Fruit fly (Drosophila melanogaster) whole organism, embryonic: ENCODE data around the gene Polr2D.

Experiments
- CG10366 ChIP-seq: fragments of 200-800 bp; sonication (Bioruptor generic); IDR thresholded peaks from 2 replicates; pipeline ENCODE4 v1.3.6; 2022; ENCODE audit warnings: missing biosample characterization, missing genetic modification characterization
- CG12236 ChIP-seq: fragments of 200-800 bp; sonication (Bioruptor generic); optimal IDR thresholded peaks from 2 replicates; lab custom pipeline; 2016; ENCODE audit warnings: missing biosample characterization, missing genetic modification characterization
- CG13624 ChIP-seq: fragments of 200-800 bp; sonication (Bioruptor generic); optimal IDR thresholded peaks from 2 replicates; lab custom pipeline; 2016; ENCODE audit warnings: missing biosample characterization, missing genetic modification characterization
- CG1602 ChIP-seq: fragments of 200-800 bp; sonication (Bioruptor generic); optimal IDR thresholded peaks from 3 replicates; lab custom pipeline; 2016; ENCODE audit warnings: missing biosample characterization, missing genetic modification characterization
- CG16863 ChIP-seq: fragments of 200-800 bp; sonication (Bioruptor generic); optimal IDR thresholded peaks from 3 replicates; lab custom pipeline; 2016; ENCODE audit warnings: missing biosample characterization, missing genetic modification characterization
- CG2712 ChIP-seq: fragments of 200-800 bp; optimal IDR thresholded peaks from 3 replicates; lab custom pipeline; 2019; ENCODE audit warnings: missing biosample characterization, mild to moderate bottlenecking, missing genetic modification characterization, moderate library complexity
- CG3065 ChIP-seq: fragments of 200-800 bp; sonication (Bioruptor generic); optimal IDR thresholded peaks from 2 replicates; lab custom pipeline; 2016; ENCODE audit warnings: missing biosample characterization, missing genetic modification characterization
- CG31365 ChIP-seq: fragments of 200-800 bp; sonication (Bioruptor generic); optimal IDR thresholded peaks from 2 replicates; lab custom pipeline; 2018; ENCODE audit warnings: missing biosample characterization, mild to moderate bottlenecking, missing genetic modification characterization
- CG3163 ChIP-seq: fragments of 200-800 bp; sonication (Bioruptor generic); optimal IDR thresholded peaks from 3 replicates; lab custom pipeline; 2016; ENCODE audit warnings: missing biosample characterization, missing genetic modification characterization
- CG32532 ChIP-seq: fragments of 200-800 bp; sonication (Bioruptor generic); IDR thresholded peaks from 2 replicates; pipeline ENCODE4 v1.3.6; 2022; ENCODE audit warnings: missing biosample characterization, missing genetic modification characterization
- CG34422 ChIP-seq: fragments of 200-800 bp; sonication (Bioruptor generic); IDR thresholded peaks from 3 replicates; pipeline ENCODE4 v1.3.6; 2022; ENCODE audit warnings: missing biosample characterization, missing genetic modification characterization
- CG4424 ChIP-seq: fragments of 200-800 bp; sonication (Bioruptor generic); optimal IDR thresholded peaks from 3 replicates; lab custom pipeline; 2016; ENCODE audit warnings: missing biosample characterization, missing genetic modification characterization
- CG6813 ChIP-seq: fragments of 200-800 bp; sonication (Bioruptor generic); optimal IDR thresholded peaks from 2 replicates; lab custom pipeline; 2017; ENCODE audit warnings: missing biosample characterization, missing genetic modification characterization, mild to moderate bottlenecking, moderate library complexity, missing genetic modification reagents
- CG9437 ChIP-seq: fragments of 200-800 bp; sonication (Bioruptor generic); optimal IDR thresholded peaks from 2 replicates; lab custom pipeline; 2018; ENCODE audit warnings: missing biosample characterization, mild to moderate bottlenecking, missing genetic modification characterization
- CG9817 ChIP-seq: fragments of 200-800 bp; sonication (Bioruptor generic); optimal IDR thresholded peaks from 2 replicates; lab custom pipeline; 2018; ENCODE audit warnings: missing biosample characterization, mild to moderate bottlenecking, missing genetic modification characterization, moderate library complexity
- CHES-1-like ChIP-seq: fragments of 200-800 bp; sonication (Bioruptor generic); optimal IDR thresholded peaks from 2 replicates; lab custom pipeline; 2016; ENCODE audit warnings: missing biosample characterization, missing genetic modification characterization
- Dip3 ChIP-seq: fragments of 200-800 bp; sonication (Bioruptor generic); optimal IDR thresholded peaks from 3 replicates; lab custom pipeline; 2016; ENCODE audit warnings: missing biosample characterization, missing genetic modification characterization
- Ets97D ChIP-seq: fragments of 200-800 bp; sonication (Bioruptor generic); optimal IDR thresholded peaks from 3 replicates; lab custom pipeline; 2016; ENCODE audit warnings: missing biosample characterization, missing genetic modification characterization
- HLHmδ ChIP-seq: fragments of 200-800 bp; sonication (Bioruptor generic); optimal IDR thresholded peaks from 2 replicates; lab custom pipeline; 2018; ENCODE audit warnings: missing biosample characterization, mild to moderate bottlenecking, missing genetic modification characterization, moderate library complexity
- Hr51 ChIP-seq, 2 experiments: fragments of 200-800 bp; sonication (Bioruptor generic); optimal IDR thresholded peaks; 2 replicates in 1 of 2; 3 replicates in 1 of 2; lab custom pipeline; 2016 to 2018; ENCODE audit warnings: missing biosample characterization in 2 of 2, missing genetic modification characterization in 2 of 2, mild to moderate bottlenecking in 1 of 2, moderate library complexity in 1 of 2
- Jarid2 ChIP-seq: fragments of 200-800 bp; sonication (Bioruptor generic); optimal IDR thresholded peaks from 3 replicates; lab custom pipeline; 2017; ENCODE audit warnings: mild to moderate bottlenecking, missing biosample characterization, missing genetic modification reagents, missing genetic modification characterization
- Lhr ChIP-seq: fragments of 200-800 bp; sonication (Bioruptor generic); optimal IDR thresholded peaks from 3 replicates; lab custom pipeline; 2017; ENCODE audit warnings: mild to moderate bottlenecking, missing biosample characterization, missing genetic modification reagents, missing genetic modification characterization
- NC2β ChIP-seq: fragments of 200-800 bp; sonication (Bioruptor generic); optimal IDR thresholded peaks from 2 replicates; lab custom pipeline; 2016; ENCODE audit warnings: missing biosample characterization, missing genetic modification characterization
- Nf-YA ChIP-seq: fragments of 200-800 bp; sonication (Bioruptor generic); IDR thresholded peaks from 2 replicates; pipeline ENCODE4 v1.3.6; 2022; ENCODE audit warnings: missing biosample characterization, missing genetic modification characterization
- Oaz ChIP-seq: fragments of 200-800 bp; sonication (Bioruptor generic); IDR thresholded peaks from 2 replicates; pipeline ENCODE4 v1.3.6; 2022; ENCODE audit warnings: missing biosample characterization, missing genetic modification characterization
- PHDP ChIP-seq: fragments of 200-800 bp; sonication (Bioruptor generic); optimal IDR thresholded peaks from 3 replicates; lab custom pipeline; 2018; ENCODE audit warnings: missing biosample characterization, mild to moderate bottlenecking, missing genetic modification characterization, moderate library complexity
- Sry-δ ChIP-seq: fragments of 200-800 bp; sonication (Bioruptor generic); optimal IDR thresholded peaks from 2 replicates; lab custom pipeline; 2016; ENCODE audit warnings: missing biosample characterization, missing genetic modification characterization
- Trl ChIP-seq, 3 experiments: fragments of >200 bp in 2 of 3; fragments of 200-800 bp in 1 of 3; sonication (Bioruptor generic) in 1 of 3; optimal IDR thresholded peaks; 2 replicates in 1 of 3; 3 replicates in 2 of 3; lab custom pipeline; 2016 to 2017; ENCODE audit warnings: missing biosample characterization in 1 of 3, missing genetic modification characterization in 1 of 3
- abd-A ChIP-seq: fragments of 200-800 bp; sonication (Bioruptor generic); optimal IDR thresholded peaks from 3 replicates; lab custom pipeline; 2019; ENCODE audit warnings: missing biosample characterization, mild to moderate bottlenecking, missing genetic modification characterization, moderate library complexity
- ci ChIP-seq: fragments of 200-800 bp; sonication (Bioruptor generic); IDR thresholded peaks from 3 replicates; pipeline ENCODE4 v1.3.6; 2022; ENCODE audit warnings: missing biosample characterization, missing genetic modification characterization
- corto ChIP-seq: fragments of 200-800 bp; sonication (Bioruptor generic); optimal IDR thresholded peaks from 2 replicates; lab custom pipeline; 2016; ENCODE audit warnings: missing biosample characterization, mild to moderate bottlenecking, missing genetic modification characterization, moderate library complexity
- ems ChIP-seq: fragments of 200-800 bp; sonication (Bioruptor generic); optimal IDR thresholded peaks from 3 replicates; lab custom pipeline; 2016; ENCODE audit warnings: missing biosample characterization, missing genetic modification characterization
- gsb-n ChIP-seq: fragments of 200-800 bp; sonication (Bioruptor generic); optimal IDR thresholded peaks from 3 replicates; lab custom pipeline; 2018; ENCODE audit warnings: missing biosample characterization, mild to moderate bottlenecking, missing genetic modification characterization
- hbn ChIP-seq: fragments of 200-800 bp; sonication (Bioruptor generic); IDR thresholded peaks from 2 replicates; pipeline ENCODE4 v1.3.6; 2022; ENCODE audit warnings: missing biosample characterization, missing genetic modification characterization; ENCODE audit not compliant: partially characterized antibody
- jumu ChIP-seq: fragments of 200-800 bp; sonication (Bioruptor generic); optimal IDR thresholded peaks from 3 replicates; lab custom pipeline; 2016; ENCODE audit warnings: missing biosample characterization, missing genetic modification characterization
- kah ChIP-seq: fragments of 200-800 bp; sonication (Bioruptor generic); optimal IDR thresholded peaks from 2 replicates; lab custom pipeline; 2018; ENCODE audit warnings: missing biosample characterization, mild to moderate bottlenecking, missing genetic modification characterization
- nerfin-1 ChIP-seq: fragments of 200-800 bp; sonication (Bioruptor generic); optimal IDR thresholded peaks from 3 replicates; lab custom pipeline; 2019; ENCODE audit warnings: missing biosample characterization, mild to moderate bottlenecking, missing genetic modification characterization, moderate library complexity
- nom ChIP-seq: fragments of 200-800 bp; sonication (Bioruptor generic); optimal IDR thresholded peaks from 2 replicates; lab custom pipeline; 2017; ENCODE audit warnings: missing biosample characterization, missing genetic modification characterization, mild to moderate bottlenecking, moderate library complexity, missing genetic modification reagents
- oc ChIP-seq: fragments of 200-800 bp; sonication (Bioruptor generic); optimal IDR thresholded peaks from 2 replicates; lab custom pipeline; 2018; ENCODE audit warnings: missing biosample characterization, mild to moderate bottlenecking, missing genetic modification characterization, moderate library complexity
- pho ChIP-seq: fragments of 200-800 bp; sonication (Bioruptor generic); optimal IDR thresholded peaks from 2 replicates; lab custom pipeline; 2016; ENCODE audit warnings: missing biosample characterization, missing genetic modification characterization
- pros ChIP-seq: fragments of 200-800 bp; sonication (Bioruptor generic); optimal IDR thresholded peaks from 3 replicates; lab custom pipeline; 2019; ENCODE audit warnings: missing biosample characterization, mild to moderate bottlenecking, missing genetic modification characterization, moderate library complexity
- row ChIP-seq: fragments of 200-800 bp; sonication (Bioruptor generic); IDR thresholded peaks from 3 replicates; pipeline ENCODE4 v1.3.6; 2022; ENCODE audit warnings: missing biosample characterization, missing genetic modification characterization
- sens ChIP-seq: fragments of 200-800 bp; sonication (Bioruptor generic); peaks from one replicate; lab custom pipeline; 2016; ENCODE audit warnings: missing biosample characterization, missing genetic modification characterization
- slbo ChIP-seq: fragments of 200-800 bp; sonication (Bioruptor generic); IDR thresholded peaks from 2 replicates; pipeline ENCODE4 v1.3.6; 2022; ENCODE audit warnings: missing biosample characterization, missing genetic modification characterization
- sr ChIP-seq: fragments of 200-800 bp; sonication (Bioruptor generic); IDR thresholded peaks from 3 replicates; pipeline ENCODE4 v1.3.6; 2022; ENCODE audit warnings: missing biosample characterization, missing genetic modification characterization
- ssp ChIP-seq: fragments of 200-800 bp; sonication (Bioruptor generic); IDR thresholded peaks from 2 replicates; pipeline ENCODE4 v1.3.6; 2022; ENCODE audit warnings: missing biosample characterization, missing genetic modification characterization

The Polr2D gene

dm6 chr3R:18275113-18275782 is 20.0 kb upstream of the Polr2D start (continued):
- peak in 1 of 2 experiments; percentile 0 for TF ChIP-seq Hr51 (GFP tag; optimal IDR thresholded peaks at IDR 0.05; lab: Kevin White, UChicago)
- TF ChIP-seq CG10366 (GFP tag; lab: Robert Waterston, UW), result 0 out of 2 replicates have a peak, but pooled peaks have one; percentile 11
- peak; percentile 3 for TF ChIP-seq CG2712 (tag; lab: Kevin White, UChicago)
- TF ChIP-seq slbo, result no peak
- peak; percentile 55 for TF ChIP-seq nom (GFP tag; lab: Kevin White, UChicago)
- TF ChIP-seq corto (GFP tag; lab: Kevin White, UChicago), result peak; percentile 1
- peak; percentile 94 to 98 for TF ChIP-seq Trl (optimal IDR thresholded peaks at IDR 0.05; lab: Kevin White, UChicago)
- TF ChIP-seq Trl (GFP tag; optimal IDR thresholded peaks at IDR 0.05; lab: Kevin White, UChicago), result no peak
- TF ChIP-seq abd-A (tag; lab: Kevin White, UChicago), result no peak
- TF ChIP-seq CG32532 (GFP tag; lab: Robert Waterston, UW), result peak; percentile 25; the same call in 1 of the 2 replicates
- TF ChIP-seq kah (GFP tag; lab: Kevin White, UChicago), result peak; percentile 34
- no peak for TF ChIP-seq CG12236 (GFP tag; lab: Kevin White, UChicago)
- peak; percentile 63; the same call in 2 of the 3 replicates for TF ChIP-seq sr (GFP tag; lab: Robert Waterston, UW)
- no peak for TF ChIP-seq CG3065 (GFP tag; lab: Kevin White, UChicago)
- TF ChIP-seq CG3163 (GFP tag; lab: Kevin White, UChicago), result peak; percentile 99
- peak; percentile 81 for TF ChIP-seq CG9437 (GFP tag; lab: Kevin White, UChicago)
- TF ChIP-seq HLHmδ (GFP tag; lab: Kevin White, UChicago), result peak; percentile 44
- peak; percentile 76 for TF ChIP-seq pros (GFP tag; lab: Kevin White, UChicago)
- TF ChIP-seq ci, result 0 out of 3 replicates have a peak, but pooled peaks have one; percentile 32
- TF ChIP-seq, all 482 proteins: peak for 20

- peak; percentile 50 for TF ChIP-seq NC2β (GFP tag; lab: Kevin White, UChicago)
- TF ChIP-seq pho, result peak; percentile 64
- peak; percentile 81 for TF ChIP-seq hbn (GFP tag; lab: Robert Waterston, UW)
- TF ChIP-seq sens, result peak; percentile 94
- peak; percentile 81 for TF ChIP-seq row (GFP tag; lab: Robert Waterston, UW)
- peak; percentile 58 for TF ChIP-seq ems (GFP tag; lab: Kevin White, UChicago)
- TF ChIP-seq PHDP (tag; lab: Kevin White, UChicago), result peak; percentile 39
- no peak for TF ChIP-seq gsb-n
- peak; percentile 70 for TF ChIP-seq Ets97D (GFP tag; lab: Kevin White, UChicago)
- TF ChIP-seq CG1602 (GFP tag; lab: Kevin White, UChicago), result no peak
- TF ChIP-seq nom (GFP tag; lab: Kevin White, UChicago), result no peak
- TF ChIP-seq abd-A (tag; lab: Kevin White, UChicago), result no peak
- TF ChIP-seq CHES-1-like (GFP tag; lab: Kevin White, UChicago), result peak; percentile 11
- TF ChIP-seq CG9817 (tag; lab: Kevin White, UChicago), result peak; percentile 46
- peak; percentile 95 for TF ChIP-seq Sry-δ (GFP tag; lab: Kevin White, UChicago)
- TF ChIP-seq Jarid2 (GFP tag; lab: Kevin White, UChicago), result no peak
- no peak for TF ChIP-seq CG16863 (GFP tag; lab: Kevin White, UChicago)
- TF ChIP-seq Nf-YA, result no peak
- TF ChIP-seq Dip3 (GFP tag; lab: Kevin White, UChicago), result peak; percentile 21
- no peak for TF ChIP-seq jumu
- no peak for TF ChIP-seq CG34422 (GFP tag; lab: Robert Waterston, UW)
- TF ChIP-seq Lhr, result peak; percentile 67
- no peak for TF ChIP-seq Oaz (GFP tag; lab: Robert Waterston, UW)
- peak; percentile 47 for TF ChIP-seq ssp
- TF ChIP-seq CG6813, result no peak
- TF ChIP-seq CG4424, result peak; percentile 35
- peak; percentile 53 for TF ChIP-seq CG13624
- no peak for TF ChIP-seq nerfin-1 (tag; lab: Kevin White, UChicago)
- peak; percentile 16 for TF ChIP-seq CG31365
- TF ChIP-seq oc, result no peak
Measured at dm6 chr3R:18274328-18275098, 19.2 kb upstream of the Polr2D start, which contains the start of the genes Vps39 and eIF1A. TSS of gene Vps39 (minus strand) at chr3R:18274446. TSS of gene eIF1A (plus strand) at chr3R:18274665.
